Worm (Caenorhabditis elegans) whole organism, L3 larva: ENCODE results near the gene nipi-3.

Experiments
- R02D3.7 ChIP-seq: fragments of 150-350 bp; optimal IDR thresholded peaks from 2 replicates; lab custom pipeline; 2014; ENCODE audit warnings: missing biosample characterization, missing genetic modification characterization
- ZK546.5 ChIP-seq: sonication (generic microtip); optimal IDR thresholded peaks from 2 replicates; lab custom pipeline; 2017; ENCODE audit warnings: missing biosample characterization, missing genetic modification characterization
- aly-2 ChIP-seq: fragments of 150-350 bp; optimal IDR thresholded peaks from 2 replicates; lab custom pipeline; 2014; ENCODE audit warnings: missing biosample characterization, missing genetic modification characterization
- ama-1 ChIP-seq: fragments of 150-350 bp; optimal IDR thresholded peaks from 2 replicates; lab custom pipeline; 2018
- ceh-16 ChIP-seq: sonication (generic microtip); optimal IDR thresholded peaks from 2 replicates; lab custom pipeline; 2017; ENCODE audit warnings: missing biosample characterization, missing genetic modification characterization
- ceh-28 ChIP-seq: fragments of 150-350 bp; optimal IDR thresholded peaks from 2 replicates; lab custom pipeline; 2014; ENCODE audit warnings: missing biosample characterization, missing genetic modification reagents, missing genetic modification characterization
- ceh-82 ChIP-seq: fragments of 150-350 bp; optimal IDR thresholded peaks from 2 replicates; lab custom pipeline; 2014; ENCODE audit warnings: missing biosample characterization, missing genetic modification characterization
- ceh-9 ChIP-seq: sonication (generic microtip); optimal IDR thresholded peaks from 2 replicates; lab custom pipeline; 2018; ENCODE audit warnings: missing biosample characterization, missing genetic modification characterization
- daf-12 ChIP-seq: fragments of 150-350 bp; optimal IDR thresholded peaks from 2 replicates; lab custom pipeline; 2014; ENCODE audit warnings: missing biosample characterization, missing genetic modification reagents, missing genetic modification characterization
- egl-27 ChIP-seq: sonication (generic microtip); optimal IDR thresholded peaks from 4 replicates; lab custom pipeline; 2017; ENCODE audit warnings: missing biosample characterization, missing genetic modification reagents, missing genetic modification characterization
- egl-5 ChIP-seq: fragments of 150-350 bp; optimal IDR thresholded peaks from 2 replicates; lab custom pipeline; 2017; ENCODE audit warnings: missing biosample characterization, missing genetic modification reagents, missing genetic modification characterization, inconsistent platforms
- elt-1 ChIP-seq: fragments of 150-350 bp; optimal IDR thresholded peaks from 2 replicates; lab custom pipeline; 2014; ENCODE audit warnings: missing biosample characterization, missing genetic modification characterization
- elt-2 ChIP-seq: sonication (generic microtip); optimal IDR thresholded peaks from 2 replicates; lab custom pipeline; 2016; ENCODE audit warnings: missing genetic modification reagents, mild to moderate bottlenecking, missing genetic modification characterization, missing compliant biosample characterization
- elt-3 ChIP-seq, 3 experiments: fragments of 150-350 bp in 1 of 3; sonication (generic microtip) in 2 of 3; optimal IDR thresholded peaks; 2 replicates in 2 of 3; 4 replicates in 1 of 3; lab custom pipeline; 2014 to 2017; ENCODE audit warnings: missing biosample characterization in 3 of 3, missing genetic modification characterization in 3 of 3
- eor-1 ChIP-seq, 2 experiments: fragments of 150-350 bp; optimal IDR thresholded peaks; 2 replicates each; lab custom pipeline; 2014 to 2018; ENCODE audit warnings: missing biosample characterization in 2 of 2, missing genetic modification characterization in 2 of 2
- fkh-10 ChIP-seq: sonication (generic microtip); optimal IDR thresholded peaks from 2 replicates; lab custom pipeline; 2017; ENCODE audit warnings: missing biosample characterization, missing genetic modification reagents, missing genetic modification characterization
- fkh-2 ChIP-seq: fragments of 150-350 bp; optimal IDR thresholded peaks from 2 replicates; lab custom pipeline; 2014; ENCODE audit warnings: missing biosample characterization, missing genetic modification reagents, missing genetic modification characterization
- fos-1 ChIP-seq: fragments of 150-350 bp; optimal IDR thresholded peaks from 2 replicates; lab custom pipeline; 2014; ENCODE audit warnings: missing biosample characterization, missing genetic modification characterization
- hmg-11 ChIP-seq: sonication (generic microtip); optimal IDR thresholded peaks from 2 replicates; lab custom pipeline; 2016; ENCODE audit warnings: missing genetic modification characterization, missing compliant biosample characterization
- jun-1 ChIP-seq: fragments of 150-350 bp; optimal IDR thresholded peaks from 2 replicates; lab custom pipeline; 2014; ENCODE audit warnings: missing biosample characterization, missing genetic modification reagents, missing genetic modification characterization
- lin-15B ChIP-seq: fragments of 150-350 bp; optimal IDR thresholded peaks from 2 replicates; lab custom pipeline; 2014; ENCODE audit warnings: missing biosample characterization, missing genetic modification characterization
- lin-39 ChIP-seq: fragments of 150-350 bp; optimal IDR thresholded peaks from 2 replicates; lab custom pipeline; 2018; ENCODE audit warnings: missing biosample characterization, missing genetic modification reagents, missing genetic modification characterization
- lsy-12 ChIP-seq: sonication (generic microtip); optimal IDR thresholded peaks from 2 replicates; lab custom pipeline; 2016; ENCODE audit warnings: mild to moderate bottlenecking, missing genetic modification characterization, missing compliant biosample characterization
- mdl-1 ChIP-seq: fragments of 150-350 bp; optimal IDR thresholded peaks from 2 replicates; lab custom pipeline; 2014; ENCODE audit warnings: missing biosample characterization, missing genetic modification characterization
- mml-1 ChIP-seq: fragments of 150-350 bp; sonication (generic microtip); optimal IDR thresholded peaks from 3 replicates; lab custom pipeline; 2014; ENCODE audit warnings: missing biosample characterization, missing genetic modification characterization
- nfya-1 ChIP-seq: sonication (generic microtip); optimal IDR thresholded peaks from 2 replicates; lab custom pipeline; 2017; ENCODE audit warnings: missing genetic modification characterization, mild to moderate bottlenecking, missing compliant biosample characterization, antibody characterized with exemption, moderate library complexity; ENCODE audit not compliant: insufficient read depth
- nhr-11 ChIP-seq: fragments of 150-350 bp; optimal IDR thresholded peaks from 2 replicates; lab custom pipeline; 2014; ENCODE audit warnings: missing biosample characterization, missing genetic modification characterization
- nhr-12 ChIP-seq: fragments of 150-350 bp; optimal IDR thresholded peaks from 2 replicates; lab custom pipeline; 2014; ENCODE audit warnings: missing biosample characterization, missing genetic modification characterization
- nhr-23 ChIP-seq: fragments of 150-350 bp; optimal IDR thresholded peaks from 2 replicates; lab custom pipeline; 2014; ENCODE audit warnings: missing biosample characterization, missing genetic modification reagents, missing genetic modification characterization
- nhr-237 ChIP-seq: fragments of 150-350 bp; optimal IDR thresholded peaks from 2 replicates; lab custom pipeline; 2014; ENCODE audit warnings: missing biosample characterization, missing genetic modification characterization
- nhr-25 ChIP-seq: sonication (generic microtip); optimal IDR thresholded peaks from 2 replicates; lab custom pipeline; 2017; ENCODE audit warnings: missing biosample characterization, missing genetic modification characterization
- nhr-28 ChIP-seq: fragments of 150-350 bp; optimal IDR thresholded peaks from 2 replicates; lab custom pipeline; 2014; ENCODE audit warnings: missing biosample characterization, missing genetic modification characterization
- nhr-43 ChIP-seq: sonication (generic microtip); optimal IDR thresholded peaks from 2 replicates; lab custom pipeline; 2016; ENCODE audit warnings: mild to moderate bottlenecking, missing genetic modification characterization, missing compliant biosample characterization; ENCODE audit not compliant: poor library complexity, severe bottlenecking
- nhr-67 ChIP-seq: fragments of 150-350 bp; optimal IDR thresholded peaks from 2 replicates; lab custom pipeline; 2014; ENCODE audit warnings: missing biosample characterization, missing genetic modification characterization
- nhr-76 ChIP-seq: fragments of 150-350 bp; sonication (generic microtip); optimal IDR thresholded peaks from 5 replicates; lab custom pipeline; 2014; ENCODE audit warnings: missing biosample characterization, missing genetic modification characterization
- nhr-77 ChIP-seq: fragments of 150-350 bp; optimal IDR thresholded peaks from 2 replicates; lab custom pipeline; 2014; ENCODE audit warnings: missing biosample characterization, missing genetic modification characterization
- pha-4 ChIP-seq: fragments of 150-350 bp; optimal IDR thresholded peaks from 2 replicates; lab custom pipeline; 2014; ENCODE audit warnings: missing biosample characterization, missing genetic modification reagents, missing genetic modification characterization
- pqm-1 ChIP-seq: fragments of 150-350 bp; optimal IDR thresholded peaks from 2 replicates; lab custom pipeline; 2017; ENCODE audit warnings: missing biosample characterization, missing genetic modification characterization, inconsistent platforms
- sea-2 ChIP-seq: fragments of 150-350 bp; sonication (generic microtip); optimal IDR thresholded peaks from 4 replicates; lab custom pipeline; 2014; ENCODE audit warnings: missing biosample characterization, missing genetic modification reagents, missing genetic modification characterization
- skn-1 ChIP-seq: fragments of 150-350 bp; optimal IDR thresholded peaks from 2 replicates; lab custom pipeline; 2014; ENCODE audit warnings: missing biosample characterization, missing genetic modification characterization
- snpc-4 ChIP-seq: fragments of 150-350 bp; optimal IDR thresholded peaks from 2 replicates; lab custom pipeline; 2014; ENCODE audit warnings: missing biosample characterization, missing genetic modification characterization
- tbx-2 ChIP-seq: sonication (generic microtip); optimal IDR thresholded peaks from 2 replicates; lab custom pipeline; 2016; ENCODE audit warnings: mild to moderate bottlenecking, missing genetic modification characterization, missing compliant biosample characterization
- unc-39 ChIP-seq: sonication (generic microtip); optimal IDR thresholded peaks from 4 replicates; lab custom pipeline; 2017; ENCODE audit warnings: missing biosample characterization, missing genetic modification characterization
- unc-62 ChIP-seq: fragments of 150-350 bp; sonication (generic microtip); optimal IDR thresholded peaks from 4 replicates; lab custom pipeline; 2014; ENCODE audit warnings: missing biosample characterization, missing genetic modification reagents, missing genetic modification characterization
- zag-1 ChIP-seq: fragments of 150-350 bp; optimal IDR thresholded peaks from 2 replicates; lab custom pipeline; 2014; ENCODE audit warnings: missing biosample characterization, missing genetic modification characterization
- ztf-11 ChIP-seq: fragments of 150-350 bp; optimal IDR thresholded peaks from 2 replicates; lab custom pipeline; 2014; ENCODE audit warnings: missing biosample characterization, missing genetic modification characterization
- ztf-4 ChIP-seq: fragments of 150-350 bp; optimal IDR thresholded peaks from 2 replicates; lab custom pipeline; 2014; ENCODE audit warnings: missing biosample characterization, missing genetic modification characterization

nipi-3 gene

ce11 chrX:15608593-15608992 lies 824 bp downstream of the nipi-3 start:
- TF ChIP-seq jun-1 (tag; lab: Kevin White, UChicago) = peak; percentile 51
- TF ChIP-seq pha-4 (tag; lab: Kevin White, UChicago) = peak; percentile 11
- TF ChIP-seq ceh-16 (tag; lab: Kevin White, UChicago) = no peak
- peak; percentile 15 for TF ChIP-seq nfya-1 (tag; lab: Kevin White, UChicago)

- TF ChIP-seq aly-2 (tag; lab: Kevin White, UChicago) (no peak), jun-1 (tag; lab: Kevin White, UChicago) (no peak), zag-1 (tag; lab: Kevin White, UChicago) (no peak), nhr-28 (tag; lab: Kevin White, UChicago) (no peak), nhr-77 (tag; lab: Kevin White, UChicago) (no peak), hmg-11 (tag; lab: Kevin White, UChicago) (no peak), nhr-237 (tag; lab: Kevin White, UChicago) (no peak), mml-1 (tag; lab: Kevin White, UChicago) (no peak), sea-2 (no peak), elt-2 (tag; lab: Kevin White, UChicago) (no peak), lin-39 (tag; lab: Kevin White, UChicago) (no peak), nfya-1 (tag; lab: Kevin White, UChicago) (no peak), nhr-43 (tag; lab: Kevin White, UChicago) (no peak), ceh-28 (tag; lab: Kevin White, UChicago) (no peak)
Measured at ce11 chrX:15609698-15610097, 1.9 kb downstream of the nipi-3 start.

ce11 chrX:15610527-15611091 lies 2.8 kb downstream of the nipi-3 start:
- TF ChIP-seq ceh-82 (no peak), pqm-1 (tag; lab: Kevin White, UChicago) (peak; percentile 97), jun-1 (tag; lab: Kevin White, UChicago) (peak; percentile 90), sea-2 (no peak), elt-1 (no peak), ceh-9 (tag; lab: Kevin White, UChicago) (no peak), nhr-11 (tag; lab: Kevin White, UChicago) (no peak), daf-12 (no peak), elt-3 (tag; optimal IDR thresholded peaks at IDR 0.05; lab: Kevin White, UChicago) (no peak), mdl-1 (tag; lab: Kevin White, UChicago) (no peak), nfya-1 (tag; lab: Kevin White, UChicago) (peak; percentile 56), nhr-23 (tag; lab: Kevin White, UChicago) (peak; percentile 17), snpc-4 (peak; percentile 12), nhr-25 (tag; lab: Kevin White, UChicago) (peak; percentile 31), mml-1 (tag; lab: Kevin White, UChicago) (no peak), egl-5 (no peak), fos-1 (tag; lab: Kevin White, UChicago) (peak; percentile 89), ZK546.5 (no peak), tbx-2 (tag; lab: Kevin White, UChicago) (no peak), nhr-43 (tag; lab: Kevin White, UChicago) (no peak), R02D3.7 (no peak), unc-62 (GFP tag; lab: Kevin White, UChicago) (no peak), eor-1 (tag; optimal IDR thresholded peaks at IDR 0.05; lab: Kevin White, UChicago) (no peak), ztf-4 (no peak), pha-4 (tag; lab: Kevin White, UChicago) (peak; percentile 91), unc-39 (tag; lab: Kevin White, UChicago) (no peak), fkh-2 (tag; lab: Kevin White, UChicago) (no peak), egl-27 (tag; lab: Kevin White, UChicago) (no peak), nhr-76 (tag; lab: Kevin White, UChicago) (no peak), nhr-28 (tag; lab: Kevin White, UChicago) (no peak), nhr-12 (no peak), ceh-16 (tag; lab: Kevin White, UChicago) (no peak), zag-1 (tag; lab: Kevin White, UChicago) (no peak), ceh-28 (tag; lab: Kevin White, UChicago) (peak; percentile 78), skn-1 (tag; lab: Kevin White, UChicago) (peak; percentile 59), nhr-67 (no peak), hmg-11 (tag; lab: Kevin White, UChicago) (no peak), lin-39 (tag; lab: Kevin White, UChicago) (no peak), lsy-12 (peak; percentile 51), nhr-77 (tag; lab: Kevin White, UChicago) (peak; percentile 35), ama-1 (lab: Kevin White, UChicago) (peak; percentile 85), fkh-10 (GFP tag; lab: Kevin White, UChicago) (no peak), lin-15B (tag; lab: Kevin White, UChicago) (no peak), ztf-11 (no peak), elt-2 (tag; lab: Kevin White, UChicago) (peak; percentile 99), aly-2 (tag; lab: Kevin White, UChicago) (peak; percentile 51)
